Worm (Caenorhabditis elegans) whole organism, L4 larva: ENCODE data around the gene F21G4.6.

Experiments
- D1046.2 ChIP-seq: fragments of 200-800 bp; sonication (Bioruptor generic); IDR thresholded peaks from 2 replicates; pipeline ENCODE4 v1.3.6; 2022; ENCODE audit warnings: missing genetic modification characterization, missing compliant biosample characterization
- F10B5.3 ChIP-seq: sonication (generic microtip); optimal IDR thresholded peaks from 2 replicates; lab custom pipeline; 2016; ENCODE audit warnings: mild to moderate bottlenecking, missing genetic modification characterization, missing compliant biosample characterization
- R02D3.7 ChIP-seq: fragments of 150-350 bp; sonication (generic microtip); optimal IDR thresholded peaks from 3 replicates; lab custom pipeline; 2014; ENCODE audit warnings: missing biosample characterization, missing genetic modification characterization
- ZK337.2 ChIP-seq: fragments of 200-800 bp; sonication (Bioruptor generic); IDR thresholded peaks from 2 replicates; pipeline ENCODE4 v1.3.6; 2022; ENCODE audit warnings: missing genetic modification reagents, missing genetic modification characterization, missing compliant biosample characterization
- aly-2 ChIP-seq: sonication (generic microtip); optimal IDR thresholded peaks from 2 replicates; lab custom pipeline; 2018; ENCODE audit warnings: missing biosample characterization, missing genetic modification characterization
- arid-1 ChIP-seq: fragments of 200-800 bp; sonication (Bioruptor generic); conservative IDR thresholded peaks from 2 replicates; pipeline ENCODE4 v1.3.6; 2022; ENCODE audit warnings: missing genetic modification reagents, missing genetic modification characterization, missing compliant biosample characterization
- ceh-32 ChIP-seq: sonication (generic microtip); optimal IDR thresholded peaks from 2 replicates; lab custom pipeline; 2016; ENCODE audit warnings: mild to moderate bottlenecking, missing genetic modification characterization, missing compliant biosample characterization; ENCODE audit not compliant: poor library complexity
- ceh-44 ChIP-seq: fragments of 200-800 bp; sonication (Bioruptor generic); IDR thresholded peaks from 2 replicates; pipeline ENCODE4 v1.3.6; 2022; ENCODE audit warnings: missing genetic modification reagents, missing genetic modification characterization, missing compliant biosample characterization
- cey-2 ChIP-seq: sonication (generic microtip); optimal IDR thresholded peaks from 3 replicates; lab custom pipeline; 2017; ENCODE audit warnings: missing genetic modification characterization, mild to moderate bottlenecking, missing compliant biosample characterization, antibody characterized with exemption, borderline replicate concordance; ENCODE audit not compliant: insufficient read depth
- ctbp-1 ChIP-seq: fragments of 200-800 bp; sonication (Bioruptor generic); IDR thresholded peaks from 2 replicates; pipeline ENCODE4 v1.3.6; 2022; ENCODE audit warnings: missing genetic modification reagents, missing genetic modification characterization, missing compliant biosample characterization
- daf-16 ChIP-seq, 3 experiments: sonication (generic microtip); optimal IDR thresholded peaks; 2 replicates each; lab custom pipeline; 2016 to 2017; ENCODE audit warnings: missing genetic modification characterization in 3 of 3, missing genetic modification reagents in 3 of 3, mild to moderate bottlenecking in 2 of 3, missing compliant biosample characterization in 2 of 3, missing biosample characterization in 1 of 3, moderate library complexity in 1 of 3
- daf-19 ChIP-seq: fragments of 200-800 bp; sonication (Bioruptor generic); conservative IDR thresholded peaks from 2 replicates; pipeline ENCODE4 v1.3.6; 2022; ENCODE audit warnings: missing genetic modification characterization, missing compliant biosample characterization
- dmd-6 ChIP-seq: fragments of 200-800 bp; sonication (Bioruptor generic); IDR thresholded peaks from 2 replicates; pipeline ENCODE4 v1.3.6; 2022; ENCODE audit warnings: missing genetic modification reagents, missing genetic modification characterization, missing compliant biosample characterization
- dpl-1 ChIP-seq: fragments of 150-350 bp; optimal IDR thresholded peaks from 2 replicates; lab custom pipeline; 2014; ENCODE audit warnings: missing biosample characterization, missing genetic modification reagents, missing genetic modification characterization
- duxl-1 ChIP-seq: sonication (generic microtip); optimal IDR thresholded peaks from 2 replicates; lab custom pipeline; 2016; ENCODE audit warnings: mild to moderate bottlenecking, missing genetic modification characterization, moderate library complexity, missing compliant biosample characterization; ENCODE audit not compliant: poor library complexity
- dve-1 ChIP-seq: sonication (generic microtip); optimal IDR thresholded peaks from 2 replicates; lab custom pipeline; 2017; ENCODE audit warnings: antibody characterized with exemption, mild to moderate bottlenecking, missing genetic modification characterization, missing compliant biosample characterization; ENCODE audit not compliant: insufficient read depth
- egl-27 ChIP-seq: sonication (generic microtip); optimal IDR thresholded peaks from 3 replicates; lab custom pipeline; 2017; ENCODE audit warnings: missing biosample characterization, missing genetic modification reagents, missing genetic modification characterization
- egl-43 ChIP-seq: fragments of 200-800 bp; sonication (Bioruptor generic); IDR thresholded peaks from 2 replicates; pipeline ENCODE4 v1.3.6; 2022; ENCODE audit warnings: missing genetic modification reagents, missing genetic modification characterization, missing compliant biosample characterization
- gei-8 ChIP-seq: fragments of 200-800 bp; sonication (Bioruptor generic); optimal IDR thresholded peaks from 2 replicates; lab custom pipeline; 2018; ENCODE audit warnings: mild to moderate bottlenecking, missing genetic modification characterization, missing compliant biosample characterization
- hif-1 ChIP-seq, 2 experiments: sonication (generic microtip); optimal IDR thresholded peaks; 2 replicates each; lab custom pipeline; 2016 to 2017; ENCODE audit warnings: missing compliant biosample characterization in 2 of 2, missing genetic modification characterization in 2 of 2, missing genetic modification reagents in 2 of 2, missing genotype in 2 of 2, mild to moderate bottlenecking in 1 of 2
- hlh-11 ChIP-seq: fragments of 200-800 bp; sonication (Bioruptor generic); optimal IDR thresholded peaks from 2 replicates; lab custom pipeline; 2018; ENCODE audit warnings: mild to moderate bottlenecking, missing genetic modification characterization, missing compliant biosample characterization
- hlh-30 ChIP-seq: sonication (generic microtip); optimal IDR thresholded peaks from 2 replicates; lab custom pipeline; 2017; ENCODE audit warnings: antibody characterized with exemption, mild to moderate bottlenecking, missing genetic modification characterization, missing compliant biosample characterization; ENCODE audit not compliant: insufficient read depth
- hmg-1.1 ChIP-seq: fragments of 200-800 bp; sonication (Bioruptor generic); IDR thresholded peaks from 2 replicates; pipeline ENCODE4 v1.3.6; 2022; ENCODE audit warnings: missing genetic modification reagents, missing genetic modification characterization, missing compliant biosample characterization
- jun-1 ChIP-seq: fragments of 150-350 bp; optimal IDR thresholded peaks from 2 replicates; lab custom pipeline; 2014; ENCODE audit warnings: missing biosample characterization, missing genetic modification reagents, missing genetic modification characterization
- lin-38 ChIP-seq: fragments of 200-800 bp; sonication (Bioruptor generic); IDR thresholded peaks from 2 replicates; pipeline ENCODE4 v1.3.6; 2022; ENCODE audit warnings: missing genetic modification reagents, missing genetic modification characterization, missing compliant biosample characterization
- madf-9 ChIP-seq: fragments of 200-800 bp; sonication (Bioruptor generic); conservative IDR thresholded peaks from 2 replicates; pipeline ENCODE4 v1.3.6; 2022; ENCODE audit warnings: missing genetic modification reagents, missing genetic modification characterization, missing compliant biosample characterization
- mdl-1 ChIP-seq, 2 experiments: fragments of 150-350 bp in 1 of 2; sonication (generic microtip) in 1 of 2; optimal IDR thresholded peaks; 2 replicates each; lab custom pipeline; 2014 to 2017; ENCODE audit warnings: missing biosample characterization in 2 of 2, missing genetic modification characterization in 2 of 2
- mdt-29 ChIP-seq: fragments of 200-800 bp; sonication (Bioruptor generic); IDR thresholded peaks from 2 replicates; pipeline ENCODE4 v1.3.6; 2022; ENCODE audit warnings: missing genetic modification reagents, missing genetic modification characterization, missing compliant biosample characterization
- mep-1 ChIP-seq: fragments of 150-350 bp; sonication (generic microtip); optimal IDR thresholded peaks from 3 replicates; lab custom pipeline; 2014; ENCODE audit warnings: missing biosample characterization, missing genetic modification characterization
- mes-2 ChIP-seq: sonication (generic microtip); optimal IDR thresholded peaks from 2 replicates; lab custom pipeline; 2016; ENCODE audit warnings: missing genotype, mild to moderate bottlenecking, missing genetic modification characterization, missing compliant biosample characterization; ENCODE audit not compliant: poor library complexity, severe bottlenecking
- mxl-2 ChIP-seq: fragments of 200-800 bp; sonication (Bioruptor generic); conservative IDR thresholded peaks from 2 replicates; pipeline ENCODE4 v1.3.6; 2022; ENCODE audit warnings: missing genetic modification reagents, missing genetic modification characterization, missing compliant biosample characterization
- mxl-3 ChIP-seq: fragments of 200-800 bp; sonication (Bioruptor generic); optimal IDR thresholded peaks from 2 replicates; lab custom pipeline; 2018; ENCODE audit warnings: mild to moderate bottlenecking, missing genetic modification characterization, missing compliant biosample characterization
- nhr-102 ChIP-seq: sonication (generic microtip); optimal IDR thresholded peaks from 2 replicates; lab custom pipeline; 2016; ENCODE audit warnings: mild to moderate bottlenecking, missing genetic modification characterization, moderate library complexity, missing compliant biosample characterization
- nhr-25 ChIP-seq: sonication (generic microtip); optimal IDR thresholded peaks from 2 replicates; lab custom pipeline; 2017; ENCODE audit warnings: missing genetic modification characterization, mild to moderate bottlenecking, missing compliant biosample characterization, antibody characterized with exemption, moderate library complexity, borderline replicate concordance; ENCODE audit not compliant: insufficient read depth
- nhr-28 ChIP-seq: fragments of 150-350 bp; optimal IDR thresholded peaks from 2 replicates; lab custom pipeline; 2014; ENCODE audit warnings: missing biosample characterization, missing genetic modification characterization
- nhr-42 ChIP-seq: fragments of 200-800 bp; sonication (Bioruptor generic); IDR thresholded peaks from 2 replicates; pipeline ENCODE4 v1.3.6; 2022; ENCODE audit warnings: missing genetic modification characterization, missing compliant biosample characterization
- nhr-48 ChIP-seq: sonication (generic microtip); optimal IDR thresholded peaks from 2 replicates; lab custom pipeline; 2016; ENCODE audit warnings: mild to moderate bottlenecking, missing genetic modification characterization, missing compliant biosample characterization
- pha-4 ChIP-seq, 2 experiments: fragments of 150-350 bp in 1 of 2; fragments of 200-800 bp in 1 of 2; sonication (Bioruptor generic) in 1 of 2; IDR thresholded peaks in 1 of 2; optimal IDR thresholded peaks in 1 of 2; 2 replicates each; pipeline versions ENCODE4 v1.3.6 to Lab custom; 2014 to 2022; ENCODE audit warnings: missing genetic modification characterization in 2 of 2, missing genetic modification reagents in 2 of 2, missing biosample characterization in 1 of 2, missing compliant biosample characterization in 1 of 2
- php-3 ChIP-seq: fragments of 200-800 bp; sonication (Bioruptor generic); IDR thresholded peaks from 2 replicates; pipeline ENCODE4 v1.3.6; 2022; ENCODE audit warnings: missing genetic modification reagents, missing genetic modification characterization, missing compliant biosample characterization
- pqm-1 ChIP-seq: sonication (generic microtip); optimal IDR thresholded peaks from 2 replicates; lab custom pipeline; 2017; ENCODE audit warnings: missing biosample characterization, missing genetic modification characterization
- sdz-12 ChIP-seq: fragments of 200-800 bp; sonication (Bioruptor generic); optimal IDR thresholded peaks from 2 replicates; lab custom pipeline; 2018; ENCODE audit warnings: mild to moderate bottlenecking, missing genetic modification characterization, missing compliant biosample characterization
- spr-1 ChIP-seq: sonication (generic microtip); optimal IDR thresholded peaks from 2 replicates; lab custom pipeline; 2016; ENCODE audit warnings: mild to moderate bottlenecking, missing genetic modification characterization, missing compliant biosample characterization
- unc-62 ChIP-seq, 3 experiments: fragments of 150-350 bp in 1 of 3; sonication (generic microtip); optimal IDR thresholded peaks in 2 of 3; peaks in 1 of 3; 1 replicate in 1 of 3; 2 replicates in 2 of 3; lab custom pipeline; 2014 to 2017; ENCODE audit warnings: missing biosample characterization in 3 of 3, missing genetic modification characterization in 3 of 3, missing genetic modification reagents in 3 of 3, missing genotype in 1 of 3
- vab-7 ChIP-seq: fragments of 200-800 bp; sonication (Bioruptor generic); IDR thresholded peaks from 2 replicates; pipeline ENCODE4 v1.3.6; 2022; ENCODE audit warnings: missing genetic modification reagents, missing genetic modification characterization, missing compliant biosample characterization
- zip-2 ChIP-seq: fragments of 150-350 bp; optimal IDR thresholded peaks from 2 replicates; lab custom pipeline; 2014; ENCODE audit warnings: missing biosample characterization, missing genetic modification characterization
- ztf-11 ChIP-seq: fragments of 150-350 bp; optimal IDR thresholded peaks from 2 replicates; lab custom pipeline; 2014; ENCODE audit warnings: missing biosample characterization, missing genetic modification characterization

The F21G4.6 gene

DNA sequence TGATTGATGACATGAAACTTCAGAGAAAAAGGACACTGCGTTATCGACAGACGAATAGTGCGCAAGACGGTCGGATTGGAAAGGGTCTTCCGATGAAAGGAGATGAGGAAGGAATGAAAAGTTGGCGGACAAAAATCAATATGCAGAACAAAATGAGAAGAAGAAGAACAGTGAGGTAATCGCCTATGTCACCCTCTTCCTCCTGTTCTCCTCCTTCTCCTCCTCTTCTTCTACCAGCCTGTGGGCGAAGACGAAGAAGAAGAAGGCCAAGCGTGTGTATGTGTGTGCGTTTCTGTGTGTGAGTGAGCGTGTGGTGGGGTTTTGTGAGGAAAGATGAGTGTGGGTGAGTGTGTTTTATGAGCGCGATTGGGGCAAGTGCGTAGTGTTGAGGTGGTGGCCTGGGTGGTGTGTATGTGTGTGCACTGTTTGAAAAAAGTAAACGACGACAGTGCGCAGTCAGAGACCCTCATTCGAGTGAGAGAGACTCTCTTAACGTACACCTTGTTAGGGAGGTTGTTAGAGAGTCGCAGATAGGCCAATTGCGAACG lies 15.1 kb upstream of the F21G4.6 start, which contains the start of gene tsp-21 (continued):
- no peak for TF ChIP-seq daf-19 (GFP tag; lab: Robert Waterston, UW)
- no peak for TF ChIP-seq zip-2 (tag; lab: Kevin White, UChicago)
- TF ChIP-seq nhr-25 (tag; lab: Kevin White, UChicago): peak; percentile 86
- TF ChIP-seq daf-16 (GFP tag; optimal IDR thresholded peaks at IDR 0.05; lab: Kevin White, UChicago): no peak
- peak; percentile 87 for TF ChIP-seq daf-16 (tag; optimal IDR thresholded peaks at IDR 0.05; lab: Kevin White, UChicago)
- TF ChIP-seq jun-1 (tag; lab: Kevin White, UChicago): peak; percentile 33
- TF ChIP-seq mdl-1 (tag; optimal IDR thresholded peaks at IDR 0.05; lab: Kevin White, UChicago): peak; percentile 28 to 79
- TF ChIP-seq mep-1 (tag; lab: Kevin White, UChicago): peak; percentile 96
- TF ChIP-seq cey-2 (tag; lab: Kevin White, UChicago): no peak
- no peak for TF ChIP-seq sdz-12 (GFP tag; lab: Kevin White, UChicago)
- TF ChIP-seq ceh-32 (tag; lab: Kevin White, UChicago): no peak
- TF ChIP-seq spr-1: no peak
- peak; percentile 47 for TF ChIP-seq dpl-1 (GFP tag; lab: Kevin White, UChicago)
- no peak for TF ChIP-seq ZK337.2 (GFP tag; lab: Robert Waterston, UW)
- TF ChIP-seq mdt-29: no peak
- peak; percentile 77 for TF ChIP-seq hlh-30 (tag; lab: Kevin White, UChicago)
- peak; percentile 58; the same call in 1 of the 2 replicates for TF ChIP-seq ctbp-1 (GFP tag; lab: Robert Waterston, UW)
- peak in 1 of 2 experiments; percentile 68 for TF ChIP-seq hif-1 (tag; optimal IDR thresholded peaks at IDR 0.05; lab: Kevin White, UChicago)
- TF ChIP-seq dmd-6: peak; percentile 50
- peak; percentile 34 for TF ChIP-seq duxl-1 (tag; lab: Kevin White, UChicago)
- TF ChIP-seq arid-1 (GFP tag; lab: Robert Waterston, UW): no peak; the same call in 1 of the 2 replicates
- peak; percentile 72 for TF ChIP-seq mes-2 (tag; lab: Kevin White, UChicago)
- peak; percentile 81 for TF ChIP-seq mxl-3
- peak; percentile 69 for TF ChIP-seq php-3 (GFP tag; lab: Robert Waterston, UW)
- peak; percentile 89 for TF ChIP-seq hlh-11
- TF ChIP-seq gei-8 (GFP tag; lab: Kevin White, UChicago): no peak
- TF ChIP-seq nhr-102 (tag; lab: Kevin White, UChicago): peak; percentile 52
- no peak; the same call in 1 of the 2 replicates for TF ChIP-seq pha-4 (GFP tag; IDR thresholded peaks at IDR 0.05; lab: Robert Waterston, UW)
- peak; percentile 53 for TF ChIP-seq pha-4 (tag; optimal IDR thresholded peaks at IDR 0.05; lab: Kevin White, UChicago)
- peak; percentile 60 for TF ChIP-seq lin-38
- TF ChIP-seq D1046.2 (GFP tag; lab: Robert Waterston, UW): no peak
- peak; percentile 82 for TF ChIP-seq hmg-1.1 (GFP tag; lab: Robert Waterston, UW)
- TF ChIP-seq ceh-44 (GFP tag; lab: Robert Waterston, UW): no peak
- TF ChIP-seq mxl-2 (GFP tag; lab: Robert Waterston, UW): no peak
- TF ChIP-seq R02D3.7 (tag; lab: Kevin White, UChicago): no peak
- peak; percentile 95 for TF ChIP-seq dve-1 (tag; lab: Kevin White, UChicago)
- peak; percentile 40; the same call in 1 of the 2 replicates for TF ChIP-seq madf-9 (GFP tag; lab: Robert Waterston, UW)
- no peak for TF ChIP-seq vab-7 (GFP tag; lab: Robert Waterston, UW)
- no peak for TF ChIP-seq aly-2 (tag; lab: Kevin White, UChicago)
- peak; percentile 14 for TF ChIP-seq F10B5.3 (tag; lab: Kevin White, UChicago)
- TF ChIP-seq unc-62 (GFP tag; optimal IDR thresholded peaks at IDR 0.05 in 1 of 2; lab: Kevin White, UChicago): peak in 1 of 2 experiments; percentile 100
- no peak for TF ChIP-seq unc-62 (tag; optimal IDR thresholded peaks at IDR 0.05; lab: Kevin White, UChicago)
- 0 out of 2 replicates have a peak, but pooled peaks have one; percentile 43 for TF ChIP-seq nhr-42 (GFP tag; lab: Robert Waterston, UW)
- TF ChIP-seq egl-43 (GFP tag; lab: Robert Waterston, UW): 0 out of 2 replicates have a peak, but pooled peaks have one; percentile 40
- peak; percentile 83 for TF ChIP-seq nhr-28 (tag; lab: Kevin White, UChicago)
- TF ChIP-seq pqm-1 (tag; lab: Kevin White, UChicago): peak; percentile 36
- no peak for TF ChIP-seq nhr-48
- TF ChIP-seq egl-27 (tag; lab: Kevin White, UChicago): no peak
- no peak for TF ChIP-seq ztf-11 (tag; lab: Kevin White, UChicago)
